Fruit fly (Drosophila melanogaster) whole organism, pupa: ENCODE data around the gene Hsc20.

ENCODE experiments used
- CG10348 ChIP-seq: fragments of 200-800 bp; sonication (Bioruptor generic); IDR thresholded peaks from 2 replicates; pipeline ENCODE4 v1.3.6; 2022; ENCODE audit warnings: missing biosample characterization, missing genetic modification characterization
- CG12605 ChIP-seq: fragments of 200-800 bp; sonication (Bioruptor generic); IDR thresholded peaks from 2 replicates; pipeline ENCODE4 v1.3.6; 2022; ENCODE audit warnings: missing biosample characterization, missing genetic modification characterization
- CG13204 ChIP-seq: fragments of 200-800 bp; sonication (Bioruptor generic); optimal IDR thresholded peaks from 2 replicates; lab custom pipeline; 2018; ENCODE audit warnings: missing biosample characterization, mild to moderate bottlenecking, missing genetic modification characterization, moderate library complexity
- CG14655 ChIP-seq: fragments of 200-800 bp; sonication (Bioruptor generic); optimal IDR thresholded peaks from 3 replicates; lab custom pipeline; 2017; ENCODE audit warnings: mild to moderate bottlenecking, missing biosample characterization, missing genetic modification reagents, missing genetic modification characterization
- CG15710 ChIP-seq: fragments of 200-800 bp; sonication (Bioruptor generic); optimal IDR thresholded peaks from 2 replicates; lab custom pipeline; 2018; ENCODE audit warnings: missing biosample characterization, mild to moderate bottlenecking, missing genetic modification characterization, moderate library complexity
- CG17806 ChIP-seq: fragments of 200-800 bp; sonication (Bioruptor generic); optimal IDR thresholded peaks from 2 replicates; lab custom pipeline; 2018; ENCODE audit warnings: missing biosample characterization, mild to moderate bottlenecking, missing genetic modification characterization, moderate library complexity
- CG32121 ChIP-seq: fragments of 200-800 bp; sonication (Bioruptor generic); IDR thresholded peaks from 2 replicates; pipeline ENCODE4 v1.3.6; 2022; ENCODE audit warnings: missing biosample characterization, missing genetic modification characterization
- CG34367 ChIP-seq: fragments of 200-800 bp; sonication (Bioruptor generic); optimal IDR thresholded peaks from 2 replicates; lab custom pipeline; 2018; ENCODE audit warnings: missing biosample characterization, mild to moderate bottlenecking, missing genetic modification characterization
- CG4496 ChIP-seq: fragments of 200-800 bp; sonication (Bioruptor generic); IDR thresholded peaks from 3 replicates; pipeline ENCODE4 v1.3.6; 2022; ENCODE audit warnings: missing biosample characterization, missing genetic modification characterization
- CG8159 ChIP-seq: fragments of 200-800 bp; sonication (Bioruptor generic); optimal IDR thresholded peaks from 3 replicates; lab custom pipeline; 2018; ENCODE audit warnings: missing biosample characterization, mild to moderate bottlenecking, missing genetic modification characterization, moderate library complexity
- CG8301 ChIP-seq: fragments of 200-800 bp; sonication (Bioruptor generic); optimal IDR thresholded peaks from 2 replicates; lab custom pipeline; 2018; ENCODE audit warnings: missing biosample characterization, mild to moderate bottlenecking, missing genetic modification characterization
- CG9948 ChIP-seq: fragments of 200-800 bp; sonication (Bioruptor generic); optimal IDR thresholded peaks from 2 replicates; lab custom pipeline; 2018; ENCODE audit warnings: missing biosample characterization, mild to moderate bottlenecking, missing genetic modification characterization, moderate library complexity
- D1 ChIP-seq: fragments of 200-800 bp; sonication (Bioruptor generic); optimal IDR thresholded peaks from 2 replicates; lab custom pipeline; 2018; ENCODE audit warnings: missing biosample characterization, mild to moderate bottlenecking, missing genetic modification characterization, moderate library complexity
- EcR ChIP-seq: fragments of 200-800 bp; sonication (Bioruptor generic); optimal IDR thresholded peaks from 3 replicates; lab custom pipeline; 2019; ENCODE audit warnings: missing biosample characterization, missing genetic modification characterization, mild to moderate bottlenecking, moderate library complexity, missing genetic modification reagents
- Ets98B ChIP-seq: fragments of 200-800 bp; sonication (Bioruptor generic); IDR thresholded peaks from 2 replicates; pipeline ENCODE4 v1.3.6; 2022; ENCODE audit warnings: missing biosample characterization, missing genetic modification characterization
- Pif1A ChIP-seq: fragments of 200-800 bp; sonication (Bioruptor generic); optimal IDR thresholded peaks from 3 replicates; lab custom pipeline; 2016; ENCODE audit warnings: missing biosample characterization, missing genetic modification characterization
- Pif1B ChIP-seq: fragments of 200-800 bp; sonication (Bioruptor generic); optimal IDR thresholded peaks from 3 replicates; lab custom pipeline; 2016; ENCODE audit warnings: missing biosample characterization, missing genetic modification characterization
- Snoo ChIP-seq: fragments of 200-800 bp; sonication (Bioruptor generic); optimal IDR thresholded peaks from 3 replicates; lab custom pipeline; 2017; ENCODE audit warnings: missing biosample characterization, mild to moderate bottlenecking, missing genetic modification characterization, inconsistent platforms
- fd96Ca ChIP-seq: fragments of 200-800 bp; sonication (Bioruptor generic); IDR thresholded peaks from 3 replicates; pipeline ENCODE4 v1.3.6; 2022; ENCODE audit warnings: missing biosample characterization, missing genetic modification characterization
- gl ChIP-seq: fragments of 200-800 bp; sonication (Bioruptor generic); optimal IDR thresholded peaks from 2 replicates; lab custom pipeline; 2018; ENCODE audit warnings: missing biosample characterization, mild to moderate bottlenecking, missing genetic modification characterization
- rn ChIP-seq: fragments of 200-800 bp; sonication (Bioruptor generic); IDR thresholded peaks from 2 replicates; pipeline ENCODE4 v1.3.6; 2022; ENCODE audit warnings: missing biosample characterization, missing genetic modification characterization

Gene Hsc20

DNA sequence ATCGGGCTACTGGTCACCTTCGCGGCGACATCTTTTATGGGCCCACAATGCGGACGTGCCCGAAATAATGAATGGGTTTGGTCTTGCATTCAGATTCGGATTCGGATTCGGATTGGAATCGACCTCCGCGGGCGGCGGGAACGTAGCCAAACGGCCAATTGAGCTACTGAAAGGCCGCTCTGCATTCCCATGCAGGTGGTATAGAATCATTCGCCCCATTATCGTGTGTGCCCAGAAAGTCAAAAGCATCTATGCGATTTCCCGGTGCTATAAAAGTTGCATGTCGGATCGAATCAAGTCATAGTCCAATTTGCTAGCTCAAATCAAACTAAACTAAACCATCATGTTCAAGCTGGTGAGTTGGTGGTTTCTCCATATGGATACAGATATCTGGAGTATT lies 36.2 kb downstream of the Hsc20 start, which contains the start of gene CG13068:
Gene CG13068 (plus strand): TSS at position 301 of the 400 bp plus-strand sequence.
- TF ChIP-seq CG8159 (tag; lab: Kevin White, UChicago): no peak
- TF ChIP-seq Ets98B (GFP tag; lab: Robert Waterston, UW): no peak
- no peak for TF ChIP-seq CG9948 (tag; lab: Kevin White, UChicago)
- TF ChIP-seq CG32121 (GFP tag; lab: Robert Waterston, UW): no peak
- TF ChIP-seq CG14655 (GFP tag; lab: Kevin White, UChicago): no peak
- no peak for TF ChIP-seq rn
- TF ChIP-seq EcR (GFP tag; lab: Kevin White, UChicago): no peak
- TF ChIP-seq Pif1A (GFP tag; lab: Kevin White, UChicago): no peak
- TF ChIP-seq CG17806: no peak
- no peak for TF ChIP-seq CG15710 (tag; lab: Kevin White, UChicago)

DNA sequence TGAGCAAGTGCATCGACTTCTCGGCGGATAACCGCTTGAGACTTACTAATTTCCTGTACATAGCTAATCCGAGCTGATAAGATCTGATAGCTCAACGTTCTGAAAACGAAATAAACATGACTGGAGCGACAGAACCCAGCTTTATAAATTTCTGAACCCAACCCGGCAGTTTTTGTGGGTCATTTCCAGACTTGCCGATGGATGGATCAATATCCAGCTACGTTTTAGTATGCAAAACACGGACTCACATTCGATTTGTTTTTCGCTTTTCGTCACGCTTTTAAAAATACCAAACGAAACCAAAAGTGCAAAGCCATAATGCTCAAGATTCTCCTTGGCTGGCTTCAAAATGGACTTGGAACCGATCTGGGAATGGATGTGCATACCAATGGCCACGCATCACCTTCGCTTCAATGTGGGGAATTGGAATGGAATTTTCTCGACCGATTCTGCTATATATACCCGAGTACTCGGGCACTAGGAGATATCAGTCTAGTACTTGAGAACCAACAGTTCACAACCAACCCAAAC lies 37.9 kb downstream of the Hsc20 start, which contains the start of the genes CG34248 and CG13067:
Gene CG34248 (minus strand): TSS at position 101 of the 531 bp plus-strand sequence.
Gene CG13067 (plus strand): TSS at position 481 of the 531 bp plus-strand sequence.
- TF ChIP-seq EcR (GFP tag; lab: Kevin White, UChicago) (no peak), rn (no peak), CG14655 (GFP tag; lab: Kevin White, UChicago) (no peak), Ets98B (GFP tag; lab: Robert Waterston, UW) (no peak), CG8301 (tag; lab: Kevin White, UChicago) (no peak), CG17806 (no peak), CG13204 (GFP tag; lab: Kevin White, UChicago) (no peak), CG12605 (GFP tag; lab: Robert Waterston, UW) (no peak), CG8159 (tag; lab: Kevin White, UChicago) (no peak)
- TF ChIP-seq, all 21 proteins: peak for 0

DNA sequence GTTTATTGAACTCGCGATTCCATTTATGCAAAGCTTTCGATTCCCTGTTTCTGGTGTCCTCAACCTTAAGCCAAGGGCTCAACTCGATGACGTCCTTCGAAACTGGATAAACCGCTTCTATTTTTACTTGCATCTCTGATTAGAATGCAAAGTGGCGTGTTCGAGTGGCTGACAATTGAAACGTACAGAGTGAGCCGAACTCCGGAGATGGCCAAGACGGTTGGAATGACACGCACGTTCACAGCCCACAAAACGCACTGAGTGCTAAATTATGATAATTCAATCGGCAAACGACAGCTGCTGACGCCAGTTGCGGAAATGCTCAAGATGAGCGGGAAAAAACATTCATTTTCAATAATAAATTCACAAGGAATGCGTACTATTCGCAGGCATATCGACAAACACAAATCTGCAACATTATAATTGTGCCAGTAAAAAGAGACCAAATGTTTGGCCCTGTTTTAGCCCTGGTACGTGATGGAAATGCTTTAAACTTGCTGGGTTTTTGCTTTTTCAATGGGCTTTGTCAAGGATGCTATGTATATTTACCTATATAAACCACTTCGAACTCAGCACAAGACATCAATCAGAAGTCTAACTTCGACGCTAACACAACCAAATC lies 39.5 kb downstream of the Hsc20 start, which contains the start of gene CG13066:
Gene CG13066 (plus strand): TSS at position 572 of the 622 bp plus-strand sequence.
- TF ChIP-seq CG12605 (GFP tag; lab: Robert Waterston, UW) (no peak), CG32121 (GFP tag; lab: Robert Waterston, UW) (no peak), EcR (GFP tag; lab: Kevin White, UChicago) (peak; percentile 13), CG17806 (no peak), fd96Ca (GFP tag; lab: Robert Waterston, UW) (no peak)

DNA sequence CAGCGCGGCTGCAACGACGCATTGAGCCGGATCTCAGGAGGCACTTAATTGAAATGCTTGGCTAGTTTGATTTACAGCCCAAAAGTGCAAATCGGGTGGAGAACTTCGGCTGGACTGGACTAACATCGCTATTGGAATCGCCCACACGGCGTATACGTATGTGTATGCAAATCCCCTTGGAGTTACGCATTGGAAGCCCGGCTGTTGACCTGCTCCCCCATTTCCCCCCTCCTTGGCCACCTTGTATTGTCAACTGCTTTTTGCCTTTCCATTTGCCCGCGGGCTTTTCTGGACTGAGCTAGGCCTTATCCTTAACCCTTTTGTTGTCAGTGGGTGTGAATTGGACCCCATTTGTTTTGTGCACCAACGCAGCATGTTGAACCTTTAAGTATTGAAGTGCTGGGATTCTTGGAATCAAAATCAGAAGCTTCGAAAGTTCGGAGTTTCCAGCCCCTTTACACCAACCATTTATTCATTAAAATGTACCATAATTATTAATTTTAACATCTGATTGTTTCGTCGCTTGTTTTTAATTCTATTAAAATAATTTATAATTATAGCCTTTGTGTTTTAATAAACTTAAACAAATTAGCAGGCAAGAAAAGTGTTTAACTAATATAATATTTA lies 42.6 kb downstream of the Hsc20 start:
- TF ChIP-seq CG4496 (GFP tag; lab: Robert Waterston, UW) (no peak), CG12605 (GFP tag; lab: Robert Waterston, UW) (no peak), EcR (GFP tag; lab: Kevin White, UChicago) (peak; percentile 75), CG32121 (GFP tag; lab: Robert Waterston, UW) (no peak), rn (no peak), CG13204 (GFP tag; lab: Kevin White, UChicago) (no peak), CG15710 (tag; lab: Kevin White, UChicago) (peak; percentile 41), Snoo (no peak), Ets98B (GFP tag; lab: Robert Waterston, UW) (no peak), gl (tag; lab: Kevin White, UChicago) (no peak), CG10348 (no peak), D1 (tag; lab: Kevin White, UChicago) (no peak), fd96Ca (GFP tag; lab: Robert Waterston, UW) (no peak), CG9948 (tag; lab: Kevin White, UChicago) (peak; percentile 49), Pif1B (GFP tag; lab: Kevin White, UChicago) (no peak), CG8159 (tag; lab: Kevin White, UChicago) (peak; percentile 63), CG14655 (GFP tag; lab: Kevin White, UChicago) (peak; percentile 41), CG34367 (tag; lab: Kevin White, UChicago) (peak; percentile 20), CG8301 (tag; lab: Kevin White, UChicago) (no peak), CG17806 (peak; percentile 39), Pif1A (GFP tag; lab: Kevin White, UChicago) (no peak)

DNA sequence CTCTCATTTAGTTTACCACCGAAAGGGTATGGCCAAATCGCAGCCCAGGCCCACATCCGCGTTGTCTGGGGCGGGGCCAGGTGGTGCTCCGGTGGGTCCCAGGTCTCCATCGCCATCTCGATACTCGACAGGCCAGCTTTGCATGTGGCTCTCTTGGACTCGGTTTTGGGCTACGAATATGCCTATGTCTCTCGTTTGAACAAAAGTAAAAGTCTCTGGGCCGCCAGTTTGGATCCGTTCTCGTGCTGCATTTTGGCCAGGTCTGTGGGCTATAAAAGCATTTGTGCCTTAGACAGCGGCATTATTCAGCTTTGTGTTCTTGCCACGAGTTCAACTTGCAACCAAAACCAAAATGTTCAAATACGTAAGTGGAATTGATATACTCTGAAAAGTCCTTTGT lies 44.2 kb downstream of the Hsc20 start, which contains the start of gene CG13065:
Gene CG13065 (plus strand): TSS at position 301 of the 400 bp plus-strand sequence.
- no peak for TF ChIP-seq gl (tag; lab: Kevin White, UChicago)
- no peak for TF ChIP-seq CG8159 (tag; lab: Kevin White, UChicago)
- TF ChIP-seq CG32121 (GFP tag; lab: Robert Waterston, UW): no peak
- TF ChIP-seq EcR (GFP tag; lab: Kevin White, UChicago): no peak
- no peak for TF ChIP-seq CG9948 (tag; lab: Kevin White, UChicago)
- no peak for TF ChIP-seq CG12605 (GFP tag; lab: Robert Waterston, UW)
- TF ChIP-seq Snoo: no peak
- TF ChIP-seq CG34367 (tag; lab: Kevin White, UChicago): no peak

DNA sequence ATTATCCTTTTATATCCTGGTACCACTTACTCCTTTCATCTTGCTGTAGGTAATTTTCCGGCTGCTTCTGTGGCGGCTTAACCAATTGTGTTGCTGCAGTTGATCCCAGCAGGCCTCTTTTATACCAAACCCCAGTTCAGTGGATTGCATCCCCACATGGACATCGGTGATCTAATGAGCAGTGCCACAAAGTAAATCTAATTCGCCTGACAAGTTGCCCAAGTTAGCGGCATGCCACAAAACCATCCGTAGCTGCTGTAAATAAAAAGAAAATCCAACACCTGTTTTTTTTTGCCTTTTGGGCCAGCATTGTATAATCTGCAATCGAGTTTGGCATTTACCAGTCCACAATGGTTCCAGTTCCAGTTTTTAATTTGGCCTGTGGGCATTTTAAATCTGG lies 46.2 kb downstream of the Hsc20 start, which contains the start of gene CG13050:
Gene CG13050 (minus strand): TSS at position 101 of the 400 bp plus-strand sequence.
- no peak for TF ChIP-seq D1 (tag; lab: Kevin White, UChicago)
- TF ChIP-seq EcR (GFP tag; lab: Kevin White, UChicago): no peak
- no peak for TF ChIP-seq CG10348
- TF ChIP-seq Snoo: no peak
- TF ChIP-seq Ets98B (GFP tag; lab: Robert Waterston, UW): no peak
- no peak for TF ChIP-seq gl (tag; lab: Kevin White, UChicago)
- TF ChIP-seq CG14655 (GFP tag; lab: Kevin White, UChicago): no peak
